Worm (Caenorhabditis elegans) whole organism, young adult: Measurements from ENCODE around the gene F26F12.8.

Experiments
- F10E7.11 ChIP-seq: sonication (generic microtip); optimal IDR thresholded peaks from 2 replicates; lab custom pipeline; 2017; ENCODE audit warnings: mild to moderate bottlenecking, missing genetic modification characterization, moderate library complexity, missing compliant biosample characterization
- F22D6.2 ChIP-seq: sonication (generic microtip); optimal IDR thresholded peaks from 2 replicates; lab custom pipeline; 2016; ENCODE audit warnings: mild to moderate bottlenecking, missing genetic modification characterization, missing compliant biosample characterization
- F33H1.4 ChIP-seq: fragments of 200-800 bp; sonication (Bioruptor generic); IDR thresholded peaks from 2 replicates; pipeline ENCODE4 v1.3.6; 2022; ENCODE audit warnings: missing genetic modification reagents, missing genetic modification characterization, missing compliant biosample characterization
- F37B4.10 ChIP-seq: fragments of 200-800 bp; sonication (Bioruptor generic); IDR thresholded peaks from 2 replicates; pipeline ENCODE4 v1.3.6; 2022; ENCODE audit warnings: missing genetic modification characterization, missing compliant biosample characterization
- F49E8.2 ChIP-seq: sonication (generic microtip); optimal IDR thresholded peaks from 3 replicates; lab custom pipeline; 2017; ENCODE audit warnings: missing genetic modification characterization, mild to moderate bottlenecking, missing compliant biosample characterization, antibody characterized with exemption, moderate library complexity; ENCODE audit not compliant: insufficient read depth
- T26A5.8 ChIP-seq: sonication (generic microtip); optimal IDR thresholded peaks from 2 replicates; lab custom pipeline; 2016; ENCODE audit warnings: missing genetic modification characterization, missing compliant biosample characterization
- Y53G8AR.9 ChIP-seq: fragments of 200-800 bp; sonication (Bioruptor generic); conservative IDR thresholded peaks from 2 replicates; pipeline ENCODE4 v1.3.6; 2022; ENCODE audit warnings: missing genetic modification reagents, missing genetic modification characterization, missing compliant biosample characterization
- Y79H2A.3 ChIP-seq: fragments of 200-800 bp; sonication (Bioruptor generic); conservative IDR thresholded peaks from 2 replicates; pipeline ENCODE4 v1.3.6; 2022; ENCODE audit warnings: missing genetic modification reagents, missing genetic modification characterization, missing compliant biosample characterization
- ama-1 ChIP-seq, 3 experiments: fragments of 150-350 bp in 1 of 3; sonication (generic microtip) in 2 of 3; optimal IDR thresholded peaks; 2 replicates each; lab custom pipeline; 2014 to 2018; ENCODE audit warnings: missing biosample characterization in 2 of 3, missing genetic modification characterization in 2 of 3, missing genetic modification reagents in 2 of 3
- attf-5 ChIP-seq: fragments of 200-800 bp; sonication (Bioruptor generic); optimal IDR thresholded peaks from 2 replicates; lab custom pipeline; 2018; ENCODE audit warnings: mild to moderate bottlenecking, missing genetic modification characterization, missing compliant biosample characterization
- cebp-1 ChIP-seq, 2 experiments: fragments of 200-800 bp in 1 of 2; sonication (Bioruptor generic) in 1 of 2; sonication (generic microtip) in 1 of 2; IDR thresholded peaks in 1 of 2; optimal IDR thresholded peaks in 1 of 2; 2 replicates each; pipeline versions ENCODE4 v1.3.6 to Lab custom; 2017 to 2022; ENCODE audit warnings: missing compliant biosample characterization in 2 of 2, missing genetic modification characterization in 2 of 2, mild to moderate bottlenecking in 1 of 2, missing genetic modification reagents in 1 of 2, moderate library complexity in 1 of 2
- ceh-40 ChIP-seq: fragments of 200-800 bp; sonication (Bioruptor generic); IDR thresholded peaks from 2 replicates; pipeline ENCODE4 v1.3.6; 2022; ENCODE audit warnings: missing genetic modification characterization, missing compliant biosample characterization
- ceh-79 ChIP-seq: sonication (generic microtip); optimal IDR thresholded peaks from 2 replicates; lab custom pipeline; 2017; ENCODE audit warnings: mild to moderate bottlenecking, missing genetic modification characterization, missing compliant biosample characterization
- dox-1 ChIP-seq: fragments of 200-800 bp; sonication (Bioruptor generic); IDR thresholded peaks from 2 replicates; pipeline ENCODE4 v1.3.6; 2022; ENCODE audit warnings: missing genetic modification reagents, missing genetic modification characterization, missing compliant biosample characterization
- dpl-1 ChIP-seq: fragments of 150-350 bp; optimal IDR thresholded peaks from 2 replicates; lab custom pipeline; 2014; ENCODE audit warnings: missing biosample characterization, missing genetic modification reagents, missing genetic modification characterization
- egl-44 ChIP-seq: fragments of 200-800 bp; sonication (Bioruptor generic); IDR thresholded peaks from 2 replicates; pipeline ENCODE4 v1.3.6; 2022; ENCODE audit warnings: missing genetic modification reagents, missing genetic modification characterization, missing compliant biosample characterization
- gei-17 ChIP-seq: fragments of 200-800 bp; sonication (Bioruptor generic); optimal IDR thresholded peaks from 2 replicates; lab custom pipeline; 2018; ENCODE audit warnings: mild to moderate bottlenecking, missing genetic modification characterization, missing compliant biosample characterization
- hlh-12 ChIP-seq: sonication (generic microtip); optimal IDR thresholded peaks from 2 replicates; lab custom pipeline; 2016; ENCODE audit warnings: missing genetic modification characterization, missing compliant biosample characterization
- hlh-26 ChIP-seq: fragments of 200-800 bp; sonication (Bioruptor generic); conservative IDR thresholded peaks from 2 replicates; pipeline ENCODE4 v1.3.6; 2022; ENCODE audit warnings: missing genetic modification reagents, missing genetic modification characterization, missing compliant biosample characterization
- lag-1 ChIP-seq: fragments of 200-800 bp; sonication (Bioruptor generic); IDR thresholded peaks from 2 replicates; pipeline ENCODE4 v1.3.6; 2022; ENCODE audit warnings: missing genetic modification reagents, missing genetic modification characterization, missing compliant biosample characterization
- lin-35 ChIP-seq, 3 experiments: fragments of 150-350 bp in 2 of 3; sonication (generic microtip) in 1 of 3; optimal IDR thresholded peaks; 2 replicates each; lab custom pipeline; 2014 to 2018; ENCODE audit warnings: missing biosample characterization in 3 of 3, missing genetic modification characterization in 3 of 3, missing genetic modification reagents in 3 of 3
- lsy-27 ChIP-seq: sonication (generic microtip); optimal IDR thresholded peaks from 2 replicates; lab custom pipeline; 2017; ENCODE audit warnings: missing genetic modification characterization, mild to moderate bottlenecking, missing compliant biosample characterization, antibody characterized with exemption, missing genotype, borderline replicate concordance; ENCODE audit not compliant: insufficient read depth
- madf-6 ChIP-seq: fragments of 200-800 bp; sonication (Bioruptor generic); IDR thresholded peaks from 2 replicates; pipeline ENCODE4 v1.3.6; 2022; ENCODE audit warnings: missing genetic modification reagents, missing genetic modification characterization, missing compliant biosample characterization
- madf-8 ChIP-seq: fragments of 200-800 bp; sonication (Bioruptor generic); conservative IDR thresholded peaks from 2 replicates; pipeline ENCODE4 v1.3.6; 2022; ENCODE audit warnings: missing genetic modification reagents, missing genetic modification characterization, missing compliant biosample characterization
- nfyb-1 ChIP-seq: fragments of 200-800 bp; sonication (Bioruptor generic); IDR thresholded peaks from 2 replicates; pipeline ENCODE4 v1.3.6; 2022; ENCODE audit warnings: missing genetic modification reagents, missing genetic modification characterization, missing compliant biosample characterization
- nhr-120 ChIP-seq: fragments of 200-800 bp; sonication (Bioruptor generic); IDR thresholded peaks from 2 replicates; pipeline ENCODE4 v1.3.6; 2022; ENCODE audit warnings: missing genetic modification characterization, missing compliant biosample characterization
- rcor-1 ChIP-seq: fragments of 200-800 bp; sonication (Bioruptor generic); IDR thresholded peaks from 2 replicates; pipeline ENCODE4 v1.3.6; 2022; ENCODE audit warnings: missing genetic modification reagents, missing genetic modification characterization, missing compliant biosample characterization
- somi-1 ChIP-seq: fragments of 200-800 bp; sonication (Bioruptor generic); optimal IDR thresholded peaks from 2 replicates; lab custom pipeline; 2018; ENCODE audit warnings: mild to moderate bottlenecking, missing genetic modification characterization, missing compliant biosample characterization
- tbx-9 ChIP-seq: sonication (generic microtip); optimal IDR thresholded peaks from 2 replicates; lab custom pipeline; 2016; ENCODE audit warnings: borderline replicate concordance, missing genetic modification characterization, inconsistent platforms, missing compliant biosample characterization
- tlf-1 ChIP-seq: fragments of 200-800 bp; sonication (Bioruptor generic); optimal IDR thresholded peaks from 2 replicates; lab custom pipeline; 2018; ENCODE audit warnings: mild to moderate bottlenecking, missing genetic modification characterization, missing compliant biosample characterization
- unc-130 ChIP-seq: sonication (generic microtip); optimal IDR thresholded peaks from 2 replicates; lab custom pipeline; 2016; ENCODE audit warnings: missing genetic modification reagents, missing genetic modification characterization, missing compliant biosample characterization
- unc-62 ChIP-seq: fragments of 150-350 bp; optimal IDR thresholded peaks from 2 replicates; lab custom pipeline; 2014; ENCODE audit warnings: missing biosample characterization, missing genetic modification reagents, missing genetic modification characterization
- xnd-1 ChIP-seq: sonication (generic microtip); optimal IDR thresholded peaks from 2 replicates; lab custom pipeline; 2016; ENCODE audit warnings: missing genotype, missing genetic modification reagents, missing genetic modification characterization, missing compliant biosample characterization
- ztf-26 ChIP-seq: sonication (generic microtip); optimal IDR thresholded peaks from 2 replicates; lab custom pipeline; 2017; ENCODE audit warnings: missing genetic modification characterization, missing compliant biosample characterization

F26F12.8 gene

ce11 chrV:5901833-5902232 is 39.5 kb upstream of the F26F12.8 start, which contains the start of gene C04E6.5:
Gene C04E6.5, plus strand, starts transcription at chrV:5902133.
- TF ChIP-seq egl-44 (no peak), tbx-9 (tag; lab: Kevin White, UChicago) (no peak), F33H1.4 (GFP tag; lab: Robert Waterston, UW) (no peak), madf-6 (GFP tag; lab: Robert Waterston, UW) (no peak), attf-5 (no peak), F49E8.2 (tag; lab: Kevin White, UChicago) (no peak), F10E7.11 (tag; lab: Kevin White, UChicago) (no peak), dpl-1 (GFP tag; lab: Kevin White, UChicago) (no peak), somi-1 (GFP tag; lab: Kevin White, UChicago) (no peak), nfyb-1 (GFP tag; lab: Robert Waterston, UW) (no peak), lag-1 (GFP tag; lab: Robert Waterston, UW) (no peak), F22D6.2 (no peak), xnd-1 (tag; lab: Kevin White, UChicago) (no peak)

ce11 chrV:5899940-5900339 is 37.6 kb upstream of the F26F12.8 start, which contains the start of gene srd-16:
Gene srd-16, minus strand, starts transcription at chrV:5900040.
- TF ChIP-seq ceh-79, result no peak
- no peak for TF ChIP-seq dox-1 (GFP tag; lab: Robert Waterston, UW)
- no peak for TF ChIP-seq madf-8 (GFP tag; lab: Robert Waterston, UW)
- TF ChIP-seq ama-1 (optimal IDR thresholded peaks at IDR 0.05; lab: Kevin White, UChicago), result no peak
- no peak for TF ChIP-seq ama-1 (GFP tag; optimal IDR thresholded peaks at IDR 0.05; lab: Kevin White, UChicago)
- no peak for TF ChIP-seq unc-130 (GFP tag; lab: Kevin White, UChicago)
- no peak for TF ChIP-seq lsy-27 (tag; lab: Kevin White, UChicago)
- no peak for TF ChIP-seq ztf-26 (tag; lab: Kevin White, UChicago)
- TF ChIP-seq hlh-12, result no peak
- no peak for TF ChIP-seq tlf-1 (GFP tag; lab: Kevin White, UChicago)
- no peak for TF ChIP-seq hlh-26 (GFP tag; lab: Robert Waterston, UW)
- TF ChIP-seq nfyb-1 (GFP tag; lab: Robert Waterston, UW), result no peak
- TF ChIP-seq ceh-40 (GFP tag; lab: Robert Waterston, UW), result no peak
- no peak for TF ChIP-seq cebp-1 (GFP tag; IDR thresholded peaks at IDR 0.05; lab: Robert Waterston, UW)
- no peak for TF ChIP-seq cebp-1 (tag; optimal IDR thresholded peaks at IDR 0.05; lab: Kevin White, UChicago)
- no peak for TF ChIP-seq unc-62

ce11 chrV:5895021-5895420 is 32.7 kb upstream of the F26F12.8 start, which contains the start of gene grd-9:
Gene grd-9, plus strand, starts transcription at chrV:5895321.
- TF ChIP-seq dpl-1 (GFP tag; lab: Kevin White, UChicago) (no peak), Y53G8AR.9 (GFP tag; lab: Robert Waterston, UW) (no peak), T26A5.8 (tag; lab: Kevin White, UChicago) (no peak), F37B4.10 (GFP tag; lab: Robert Waterston, UW) (no peak), tlf-1 (GFP tag; lab: Kevin White, UChicago) (no peak), rcor-1 (GFP tag; lab: Robert Waterston, UW) (no peak), F49E8.2 (tag; lab: Kevin White, UChicago) (no peak), nhr-120 (GFP tag; lab: Robert Waterston, UW) (no peak), Y79H2A.3 (GFP tag; lab: Robert Waterston, UW) (no peak), lin-35 (GFP tag; optimal IDR thresholded peaks at IDR 0.05; lab: Kevin White, UChicago) (no peak), gei-17 (GFP tag; lab: Kevin White, UChicago) (no peak)
- TF ChIP-seq, all 124 proteins: peak for 0
